Fruit fly (Drosophila melanogaster): Measurements from ENCODE around the gene CG33272.
A peak's percentile ranks its signal among the peaks of the same experiment; 100 is the strongest.

The CG33272 gene

DNA sequence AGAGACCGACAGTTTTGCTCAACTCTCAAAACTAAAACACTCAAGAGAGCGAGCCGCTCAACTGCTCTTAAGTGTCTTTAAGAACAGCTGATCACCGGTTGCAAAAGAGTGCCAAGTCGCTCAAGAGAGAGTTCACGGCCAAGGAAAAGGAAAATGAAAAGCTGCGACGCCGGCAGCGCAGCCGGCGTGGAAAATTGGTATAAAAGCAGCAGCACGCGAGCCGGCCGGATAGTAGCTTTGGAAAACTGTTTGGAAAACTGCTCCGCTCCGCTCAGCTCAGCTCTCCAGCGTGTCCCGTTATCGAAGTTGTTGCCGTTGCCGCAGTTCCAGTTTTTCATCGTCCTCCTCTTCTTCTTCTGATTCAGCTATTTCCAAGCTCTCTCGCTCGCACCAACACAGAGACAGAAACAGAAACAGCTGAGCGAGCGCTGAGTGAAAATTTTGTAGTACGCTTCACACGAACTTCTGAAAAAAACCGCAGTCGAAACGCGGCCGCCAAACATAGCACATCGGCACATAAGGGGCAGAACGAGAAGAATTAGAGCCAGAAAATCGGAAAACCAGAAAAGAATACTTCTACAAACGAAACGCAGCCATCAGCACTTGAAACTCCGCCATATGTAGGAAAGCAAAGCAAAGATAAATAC is 22.9 kb downstream of the CG33272 start, which contains the start of gene chrb (continued):
- TF ChIP-seq CG18476 (GFP tag; optimal IDR thresholded peaks at IDR 0.05) (no peak), CG16815 (GFP tag; optimal IDR thresholded peaks at IDR 0.05) (no peak), Scr (GFP tag; IDR thresholded peaks at IDR 0.05; ENCODE audit: partially characterized antibody) (peak; percentile 59), CG14014 (GFP tag; IDR thresholded peaks at IDR 0.05) (no peak), CG10565 (GFP tag; optimal IDR thresholded peaks at IDR 0.05) (no peak), zfh1 (GFP tag; IDR thresholded peaks at IDR 0.05) (0 out of 3 replicates have a peak, but pooled peaks have one; percentile 44), CG6654 (GFP tag; optimal IDR thresholded peaks at IDR 0.05) (no peak), hbn (GFP tag; IDR thresholded peaks at IDR 0.05; ENCODE audit: partially characterized antibody) (peak; percentile 49), CG10654 (GFP tag; optimal IDR thresholded peaks at IDR 0.05) (no peak), Hsf (GFP tag; optimal IDR thresholded peaks at IDR 0.05) (peak; percentile 14), CG10209 (GFP tag; optimal IDR thresholded peaks at IDR 0.05) (peak; percentile 43), ab (GFP tag; optimal IDR thresholded peaks at IDR 0.05) (no peak), CG12659 (GFP tag; optimal IDR thresholded peaks at IDR 0.05) (peak; percentile 41), knrl (GFP tag; IDR thresholded peaks at IDR 0.05; ENCODE audit: partially characterized antibody) (peak; percentile 50; the same call in 2 of the 3 replicates), nerfin-1 (tag; optimal IDR thresholded peaks at IDR 0.05) (peak; percentile 58), seq (GFP tag; IDR thresholded peaks at IDR 0.05) (peak; percentile 22; the same call in 1 of the 2 replicates), Fer2 (tag; optimal IDR thresholded peaks at IDR 0.05) (no peak), wek (GFP tag; optimal IDR thresholded peaks at IDR 0.05) (peak; percentile 44), grn (GFP tag; optimal IDR thresholded peaks at IDR 0.05) (no peak), cg (GFP tag; optimal IDR thresholded peaks at IDR 0.05) (peak; percentile 81), jing (GFP tag; optimal IDR thresholded peaks at IDR 0.05) (no peak), ATbp (GFP tag; optimal IDR thresholded peaks at IDR 0.05) (peak; percentile 56), NfI (GFP tag; optimal IDR thresholded peaks at IDR 0.05) (peak; percentile 36), Sry-β (GFP tag; optimal IDR thresholded peaks at IDR 0.05) (no peak), CG30020 (tag; optimal IDR thresholded peaks at IDR 0.05) (no peak), D (optimal IDR thresholded peaks at IDR 0.05) (no peak), D (GFP tag; optimal IDR thresholded peaks at IDR 0.05) (peak; percentile 24), CG32772 (GFP tag; IDR thresholded peaks at IDR 0.05) (peak; percentile 21; the same call in 1 of the 2 replicates), Hr78 (GFP tag; optimal IDR thresholded peaks at IDR 0.05) (peak in 1 of 2 experiments; percentile 86), CG43689 (GFP tag; IDR thresholded peaks at IDR 0.05) (no peak), sima (GFP tag; optimal IDR thresholded peaks at IDR 0.05) (no peak), CG17612 (GFP tag; IDR thresholded peaks at IDR 0.05) (no peak), Chrac-16 (GFP tag; optimal IDR thresholded peaks at IDR 0.05) (no peak), dm (GFP tag; optimal IDR thresholded peaks at IDR 0.05) (no peak), CG17829 (tag; optimal IDR thresholded peaks at IDR 0.05) (peak; percentile 80), Bteb2 (GFP tag; optimal IDR thresholded peaks at IDR 0.05) (no peak), Bgb (GFP tag; IDR thresholded peaks at IDR 0.05; ENCODE audit: partially characterized antibody) (peak; percentile 74), CG15269 (tag; optimal IDR thresholded peaks at IDR 0.05) (peak; percentile 62), mld (GFP tag; IDR thresholded peaks at IDR 0.05; ENCODE audit: partially characterized antibody) (peak; percentile 72; the same call in 1 of the 3 replicates), ash1 (GFP tag; optimal IDR thresholded peaks at IDR 0.05) (peak; percentile 85), sd (tag; optimal IDR thresholded peaks at IDR 0.05) (peak; percentile 65), CG12769 (tag; optimal IDR thresholded peaks at IDR 0.05) (peak; percentile 80), CG2120 (GFP tag; optimal IDR thresholded peaks at IDR 0.05) (peak; percentile 29), Adf1 (GFP tag; IDR thresholded peaks at IDR 0.05) (peak; percentile 96), CG10321 (GFP tag; IDR thresholded peaks at IDR 0.05) (no peak), lab (GFP tag; optimal IDR thresholded peaks at IDR 0.05) (peak; percentile 79), CG18262 (tag; optimal IDR thresholded peaks at IDR 0.05) (peak; percentile 46), CG4617 (GFP tag; optimal IDR thresholded peaks at IDR 0.05; ENCODE audit: borderline replicate concordance) (no peak), Gsc (GFP tag; IDR thresholded peaks at IDR 0.05) (no peak)
